Fruit fly (Drosophila melanogaster) whole organism, pupa: ENCODE results near the gene CG1116.
A peak's percentile ranks its signal among the peaks of the same experiment; 100 is the strongest.

Experiments used
- CG10348 ChIP-seq: fragments of 200-800 bp; sonication (Bioruptor generic); IDR thresholded peaks from 2 replicates; pipeline ENCODE4 v1.3.6; 2022; ENCODE audit warnings: missing biosample characterization, missing genetic modification characterization
- CG12605 ChIP-seq: fragments of 200-800 bp; sonication (Bioruptor generic); IDR thresholded peaks from 2 replicates; pipeline ENCODE4 v1.3.6; 2022; ENCODE audit warnings: missing biosample characterization, missing genetic modification characterization
- CG13204 ChIP-seq: fragments of 200-800 bp; sonication (Bioruptor generic); optimal IDR thresholded peaks from 2 replicates; lab custom pipeline; 2018; ENCODE audit warnings: missing biosample characterization, mild to moderate bottlenecking, missing genetic modification characterization, moderate library complexity
- CG14655 ChIP-seq: fragments of 200-800 bp; sonication (Bioruptor generic); optimal IDR thresholded peaks from 3 replicates; lab custom pipeline; 2017; ENCODE audit warnings: mild to moderate bottlenecking, missing biosample characterization, missing genetic modification reagents, missing genetic modification characterization
- CG15710 ChIP-seq: fragments of 200-800 bp; sonication (Bioruptor generic); optimal IDR thresholded peaks from 2 replicates; lab custom pipeline; 2018; ENCODE audit warnings: missing biosample characterization, mild to moderate bottlenecking, missing genetic modification characterization, moderate library complexity
- CG17806 ChIP-seq: fragments of 200-800 bp; sonication (Bioruptor generic); optimal IDR thresholded peaks from 2 replicates; lab custom pipeline; 2018; ENCODE audit warnings: missing biosample characterization, mild to moderate bottlenecking, missing genetic modification characterization, moderate library complexity
- CG32121 ChIP-seq: fragments of 200-800 bp; sonication (Bioruptor generic); IDR thresholded peaks from 2 replicates; pipeline ENCODE4 v1.3.6; 2022; ENCODE audit warnings: missing biosample characterization, missing genetic modification characterization
- CG34367 ChIP-seq: fragments of 200-800 bp; sonication (Bioruptor generic); optimal IDR thresholded peaks from 2 replicates; lab custom pipeline; 2018; ENCODE audit warnings: missing biosample characterization, mild to moderate bottlenecking, missing genetic modification characterization
- CG4496 ChIP-seq: fragments of 200-800 bp; sonication (Bioruptor generic); IDR thresholded peaks from 3 replicates; pipeline ENCODE4 v1.3.6; 2022; ENCODE audit warnings: missing biosample characterization, missing genetic modification characterization
- CG8159 ChIP-seq: fragments of 200-800 bp; sonication (Bioruptor generic); optimal IDR thresholded peaks from 3 replicates; lab custom pipeline; 2018; ENCODE audit warnings: missing biosample characterization, mild to moderate bottlenecking, missing genetic modification characterization, moderate library complexity
- CG8301 ChIP-seq: fragments of 200-800 bp; sonication (Bioruptor generic); optimal IDR thresholded peaks from 2 replicates; lab custom pipeline; 2018; ENCODE audit warnings: missing biosample characterization, mild to moderate bottlenecking, missing genetic modification characterization
- CG9948 ChIP-seq: fragments of 200-800 bp; sonication (Bioruptor generic); optimal IDR thresholded peaks from 2 replicates; lab custom pipeline; 2018; ENCODE audit warnings: missing biosample characterization, mild to moderate bottlenecking, missing genetic modification characterization, moderate library complexity
- D1 ChIP-seq: fragments of 200-800 bp; sonication (Bioruptor generic); optimal IDR thresholded peaks from 2 replicates; lab custom pipeline; 2018; ENCODE audit warnings: missing biosample characterization, mild to moderate bottlenecking, missing genetic modification characterization, moderate library complexity
- EcR ChIP-seq: fragments of 200-800 bp; sonication (Bioruptor generic); optimal IDR thresholded peaks from 3 replicates; lab custom pipeline; 2019; ENCODE audit warnings: missing biosample characterization, missing genetic modification characterization, mild to moderate bottlenecking, moderate library complexity, missing genetic modification reagents
- Ets98B ChIP-seq: fragments of 200-800 bp; sonication (Bioruptor generic); IDR thresholded peaks from 2 replicates; pipeline ENCODE4 v1.3.6; 2022; ENCODE audit warnings: missing biosample characterization, missing genetic modification characterization
- Pif1A ChIP-seq: fragments of 200-800 bp; sonication (Bioruptor generic); optimal IDR thresholded peaks from 3 replicates; lab custom pipeline; 2016; ENCODE audit warnings: missing biosample characterization, missing genetic modification characterization
- Pif1B ChIP-seq: fragments of 200-800 bp; sonication (Bioruptor generic); optimal IDR thresholded peaks from 3 replicates; lab custom pipeline; 2016; ENCODE audit warnings: missing biosample characterization, missing genetic modification characterization
- Snoo ChIP-seq: fragments of 200-800 bp; sonication (Bioruptor generic); optimal IDR thresholded peaks from 3 replicates; lab custom pipeline; 2017; ENCODE audit warnings: missing biosample characterization, mild to moderate bottlenecking, missing genetic modification characterization, inconsistent platforms
- fd96Ca ChIP-seq: fragments of 200-800 bp; sonication (Bioruptor generic); IDR thresholded peaks from 3 replicates; pipeline ENCODE4 v1.3.6; 2022; ENCODE audit warnings: missing biosample characterization, missing genetic modification characterization
- gl ChIP-seq: fragments of 200-800 bp; sonication (Bioruptor generic); optimal IDR thresholded peaks from 2 replicates; lab custom pipeline; 2018; ENCODE audit warnings: missing biosample characterization, mild to moderate bottlenecking, missing genetic modification characterization
- rn ChIP-seq: fragments of 200-800 bp; sonication (Bioruptor generic); IDR thresholded peaks from 2 replicates; pipeline ENCODE4 v1.3.6; 2022; ENCODE audit warnings: missing biosample characterization, missing genetic modification characterization

The CG1116 gene

dm6 chr3R:5256462-5257146 is 37.1 kb downstream of the CG1116 start, which contains the start of the genes Enoph and Hph:
Enoph (minus strand) TSS chr3R:5256681.
Hph (plus strand) TSS chr3R:5257037.
- no peak for TF ChIP-seq gl (tag; lab: Kevin White, UChicago)
- TF ChIP-seq CG34367 (tag; lab: Kevin White, UChicago), result peak; percentile 52
- no peak for TF ChIP-seq rn (GFP tag; lab: Robert Waterston, UW)
- TF ChIP-seq CG4496 (GFP tag; lab: Robert Waterston, UW), result peak; percentile 73
- TF ChIP-seq CG15710, result peak; percentile 69
- no peak for TF ChIP-seq EcR (GFP tag; lab: Kevin White, UChicago)
- TF ChIP-seq fd96Ca, result peak; percentile 78
- 0 out of 2 replicates have a peak, but pooled peaks have one; percentile 25 for TF ChIP-seq CG32121 (GFP tag; lab: Robert Waterston, UW)
- 0 out of 2 replicates have a peak, but pooled peaks have one; percentile 9 for TF ChIP-seq CG12605 (GFP tag; lab: Robert Waterston, UW)
- TF ChIP-seq Pif1A (GFP tag; lab: Kevin White, UChicago), result peak; percentile 31
- peak; percentile 58 for TF ChIP-seq CG17806 (tag; lab: Kevin White, UChicago)
- TF ChIP-seq Pif1B (GFP tag; lab: Kevin White, UChicago), result peak; percentile 54
- no peak for TF ChIP-seq D1 (tag; lab: Kevin White, UChicago)
- no peak for TF ChIP-seq CG10348 (GFP tag; lab: Robert Waterston, UW)
- TF ChIP-seq CG9948 (tag; lab: Kevin White, UChicago), result peak; percentile 46
- TF ChIP-seq Ets98B (GFP tag; lab: Robert Waterston, UW), result no peak
- TF ChIP-seq CG14655 (GFP tag; lab: Kevin White, UChicago), result no peak
- peak; percentile 63 for TF ChIP-seq CG8159 (tag; lab: Kevin White, UChicago)
- TF ChIP-seq CG8301 (tag; lab: Kevin White, UChicago), result peak; percentile 50
- TF ChIP-seq CG13204, result no peak
- TF ChIP-seq Snoo, result peak; percentile 52

- no peak for TF ChIP-seq CG14655 (GFP tag; lab: Kevin White, UChicago)
- no peak for TF ChIP-seq CG17806 (tag; lab: Kevin White, UChicago)
- peak; percentile 14; the same call in 1 of the 3 replicates for TF ChIP-seq CG4496 (GFP tag; lab: Robert Waterston, UW)
These were observed 37.7 kb downstream of the CG1116 start for dm6 chr3R:5257147-5257487.

- no peak for TF ChIP-seq fd96Ca
- no peak for TF ChIP-seq Ets98B (GFP tag; lab: Robert Waterston, UW)
- TF ChIP-seq CG17806 (tag; lab: Kevin White, UChicago), result no peak
- no peak for TF ChIP-seq gl (tag; lab: Kevin White, UChicago)
- TF ChIP-seq rn (GFP tag; lab: Robert Waterston, UW), result no peak
- no peak for TF ChIP-seq CG15710
- no peak for TF ChIP-seq CG8159 (tag; lab: Kevin White, UChicago)
- TF ChIP-seq CG8301 (tag; lab: Kevin White, UChicago), result no peak
- no peak for TF ChIP-seq CG14655 (GFP tag; lab: Kevin White, UChicago)
- no peak for TF ChIP-seq Pif1A (GFP tag; lab: Kevin White, UChicago)
- no peak for TF ChIP-seq CG12605 (GFP tag; lab: Robert Waterston, UW)
These were observed 41.8 kb downstream of the CG1116 start for dm6 chr3R:5261262-5261661.

- TF ChIP-seq CG34367 (tag; lab: Kevin White, UChicago), result no peak
- no peak for TF ChIP-seq CG17806 (tag; lab: Kevin White, UChicago)
- TF ChIP-seq CG9948 (tag; lab: Kevin White, UChicago), result no peak
- TF ChIP-seq gl (tag; lab: Kevin White, UChicago), result no peak
- TF ChIP-seq Pif1A (GFP tag; lab: Kevin White, UChicago), result no peak
- TF ChIP-seq Ets98B (GFP tag; lab: Robert Waterston, UW), result no peak
- no peak for TF ChIP-seq CG15710
- no peak for TF ChIP-seq CG14655 (GFP tag; lab: Kevin White, UChicago)
- no peak for TF ChIP-seq CG12605 (GFP tag; lab: Robert Waterston, UW)
- TF ChIP-seq Pif1B (GFP tag; lab: Kevin White, UChicago), result no peak
- TF ChIP-seq D1 (tag; lab: Kevin White, UChicago), result no peak
These were observed 42.6 kb downstream of the CG1116 start for dm6 chr3R:5261996-5262535.

- no peak for TF ChIP-seq Pif1B (GFP tag; lab: Kevin White, UChicago)
- no peak for TF ChIP-seq D1 (tag; lab: Kevin White, UChicago)
- TF ChIP-seq fd96Ca, result no peak
- TF ChIP-seq CG10348 (GFP tag; lab: Robert Waterston, UW), result no peak
- TF ChIP-seq EcR (GFP tag; lab: Kevin White, UChicago), result no peak
- TF ChIP-seq CG34367 (tag; lab: Kevin White, UChicago), result no peak
- TF ChIP-seq CG13204, result no peak
- no peak for TF ChIP-seq gl (tag; lab: Kevin White, UChicago)
- TF ChIP-seq CG17806 (tag; lab: Kevin White, UChicago), result no peak
- no peak for TF ChIP-seq CG9948 (tag; lab: Kevin White, UChicago)
These were observed 43.1 kb downstream of the CG1116 start, which contains the start of gene Tim17a2 for dm6 chr3R:5262592-5262991. Tim17a2 (minus strand) TSS chr3R:5262692.
